Fruit fly (Drosophila melanogaster) whole organism, pupa: Measurements from ENCODE around the gene mfas.

Experiments used
- CG13204 ChIP-seq: fragments of 200-800 bp; sonication (Bioruptor generic); optimal IDR thresholded peaks from 2 replicates; lab custom pipeline; 2018; ENCODE audit warnings: missing biosample characterization, mild to moderate bottlenecking, missing genetic modification characterization, moderate library complexity
- CG14655 ChIP-seq: fragments of 200-800 bp; sonication (Bioruptor generic); optimal IDR thresholded peaks from 3 replicates; lab custom pipeline; 2017; ENCODE audit warnings: mild to moderate bottlenecking, missing biosample characterization, missing genetic modification reagents, missing genetic modification characterization
- CG15710 ChIP-seq: fragments of 200-800 bp; sonication (Bioruptor generic); optimal IDR thresholded peaks from 2 replicates; lab custom pipeline; 2018; ENCODE audit warnings: missing biosample characterization, mild to moderate bottlenecking, missing genetic modification characterization, moderate library complexity
- CG17806 ChIP-seq: fragments of 200-800 bp; sonication (Bioruptor generic); optimal IDR thresholded peaks from 2 replicates; lab custom pipeline; 2018; ENCODE audit warnings: missing biosample characterization, mild to moderate bottlenecking, missing genetic modification characterization, moderate library complexity
- CG4496 ChIP-seq: fragments of 200-800 bp; sonication (Bioruptor generic); IDR thresholded peaks from 3 replicates; pipeline ENCODE4 v1.3.6; 2022; ENCODE audit warnings: missing biosample characterization, missing genetic modification characterization
- CG9948 ChIP-seq: fragments of 200-800 bp; sonication (Bioruptor generic); optimal IDR thresholded peaks from 2 replicates; lab custom pipeline; 2018; ENCODE audit warnings: missing biosample characterization, mild to moderate bottlenecking, missing genetic modification characterization, moderate library complexity
- EcR ChIP-seq: fragments of 200-800 bp; sonication (Bioruptor generic); optimal IDR thresholded peaks from 3 replicates; lab custom pipeline; 2019; ENCODE audit warnings: missing biosample characterization, missing genetic modification characterization, mild to moderate bottlenecking, moderate library complexity, missing genetic modification reagents
- Ets98B ChIP-seq: fragments of 200-800 bp; sonication (Bioruptor generic); IDR thresholded peaks from 2 replicates; pipeline ENCODE4 v1.3.6; 2022; ENCODE audit warnings: missing biosample characterization, missing genetic modification characterization
- Pif1A ChIP-seq: fragments of 200-800 bp; sonication (Bioruptor generic); optimal IDR thresholded peaks from 3 replicates; lab custom pipeline; 2016; ENCODE audit warnings: missing biosample characterization, missing genetic modification characterization
- Snoo ChIP-seq: fragments of 200-800 bp; sonication (Bioruptor generic); optimal IDR thresholded peaks from 3 replicates; lab custom pipeline; 2017; ENCODE audit warnings: missing biosample characterization, mild to moderate bottlenecking, missing genetic modification characterization, inconsistent platforms
- fd96Ca ChIP-seq: fragments of 200-800 bp; sonication (Bioruptor generic); IDR thresholded peaks from 3 replicates; pipeline ENCODE4 v1.3.6; 2022; ENCODE audit warnings: missing biosample characterization, missing genetic modification characterization

dm6 chr3R:11967262-11968029, 25.7 kb downstream of the mfas start, which contains the start of the genes CG12213 and GC1:
- TF ChIP-seq EcR = peak; percentile 1
- no peak for TF ChIP-seq CG4496 (GFP tag; lab: Robert Waterston, UW)
- TF ChIP-seq Pif1A = no peak
- TF ChIP-seq CG17806 (tag; lab: Kevin White, UChicago) = no peak
- TF ChIP-seq CG9948 (tag; lab: Kevin White, UChicago) = peak; percentile 13
- peak; percentile 4 for TF ChIP-seq Snoo (tag; lab: Kevin White, UChicago)
- no peak for TF ChIP-seq CG14655 (GFP tag; lab: Kevin White, UChicago)
- TF ChIP-seq CG15710 (tag; lab: Kevin White, UChicago) = peak; percentile 24
- no peak for TF ChIP-seq fd96Ca (GFP tag; lab: Robert Waterston, UW)
- no peak for TF ChIP-seq CG13204 (GFP tag; lab: Kevin White, UChicago)
- 0 out of 2 replicates have a peak, but pooled peaks have one; percentile 10 for TF ChIP-seq Ets98B
